Fruit fly (Drosophila melanogaster): ENCODE data around the gene CG42846.

DNA sequence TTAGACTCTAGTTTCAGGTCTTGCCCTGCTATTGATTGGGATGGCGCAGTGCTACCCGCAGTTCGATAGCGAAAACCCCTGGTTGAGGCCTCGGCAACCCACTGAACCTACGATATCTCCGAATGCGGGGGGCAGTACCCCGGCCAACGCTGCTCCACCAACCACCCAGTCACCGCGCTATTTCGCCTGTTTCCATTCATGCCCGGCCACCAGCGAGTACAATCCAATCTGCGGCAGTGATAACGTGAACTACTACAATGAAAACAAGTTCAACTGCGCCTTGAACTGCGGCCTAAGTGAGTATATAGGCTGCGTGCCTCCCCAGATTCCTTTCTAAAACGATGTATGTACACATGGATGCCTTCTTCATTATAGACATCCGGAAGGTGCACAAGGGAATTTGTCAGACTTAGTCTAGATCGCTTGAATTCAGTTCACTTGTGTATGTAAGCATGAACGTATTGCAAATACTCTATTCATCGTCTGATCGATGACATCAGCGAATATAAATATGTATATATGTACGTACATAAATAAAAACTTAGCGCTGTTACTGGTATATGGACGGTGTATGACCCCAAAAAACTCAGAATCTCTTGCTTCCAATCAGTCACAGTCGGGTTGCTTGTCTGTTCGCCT lies 13.8 kb downstream of the CG42846 start, which contains the start of gene CG13877:
- TF ChIP-seq chn (GFP tag; optimal IDR thresholded peaks at IDR 0.05) (no peak), zfh1 (GFP tag; IDR thresholded peaks at IDR 0.05) (no peak), br (optimal IDR thresholded peaks at IDR 0.05) (no peak), CHES-1-like (GFP tag; optimal IDR thresholded peaks at IDR 0.05) (no peak), az2 (GFP tag; optimal IDR thresholded peaks at IDR 0.05) (no peak), al (GFP tag; IDR thresholded peaks at IDR 0.05) (no peak), CG10321 (GFP tag; IDR thresholded peaks at IDR 0.05) (no peak), Fer1 (GFP tag; optimal IDR thresholded peaks at IDR 0.05) (no peak)

All from whole organism, embryonic.